Worm (Caenorhabditis elegans) whole organism, L3 larva: Measurements from ENCODE around the gene clec-174.
"Not testable (repeated sequence)": the region's sequence is repeated elsewhere in the genome, so short reads cannot be mapped to it uniquely, and the experiment has no call there.

ENCODE experiments used
- elt-1 ChIP-seq: fragments of 150-350 bp; optimal IDR thresholded peaks from 2 replicates; lab custom pipeline; 2014; ENCODE audit warnings: missing biosample characterization, missing genetic modification characterization
- elt-2 ChIP-seq: sonication (generic microtip); optimal IDR thresholded peaks from 2 replicates; lab custom pipeline; 2016; ENCODE audit warnings: missing genetic modification reagents, mild to moderate bottlenecking, missing genetic modification characterization, missing compliant biosample characterization
- lin-15B ChIP-seq: fragments of 150-350 bp; optimal IDR thresholded peaks from 2 replicates; lab custom pipeline; 2014; ENCODE audit warnings: missing biosample characterization, missing genetic modification characterization
- nhr-76 ChIP-seq: fragments of 150-350 bp; sonication (generic microtip); optimal IDR thresholded peaks from 5 replicates; lab custom pipeline; 2014; ENCODE audit warnings: missing biosample characterization, missing genetic modification characterization
- zag-1 ChIP-seq: fragments of 150-350 bp; optimal IDR thresholded peaks from 2 replicates; lab custom pipeline; 2014; ENCODE audit warnings: missing biosample characterization, missing genetic modification characterization

ce11 chrIV:3911848-3912247 is 29.7 kb downstream of the clec-174 start, which contains the start of gene F56D6.18:
- TF ChIP-seq nhr-76 (tag; lab: Kevin White, UChicago); elt-1; elt-2 (tag; lab: Kevin White, UChicago); zag-1 (tag; lab: Kevin White, UChicago); lin-15B (tag; lab: Kevin White, UChicago): not testable (repeated sequence)
